Fruit fly (Drosophila melanogaster) whole organism, embryonic: Measurements from ENCODE around the gene bnl.

Source experiments
- Atf-2 ChIP-seq: fragments of 200-800 bp; sonication (Bioruptor generic); optimal IDR thresholded peaks from 2 replicates; lab custom pipeline; 2016; ENCODE audit warnings: missing biosample characterization, missing genetic modification characterization
- BtbVII ChIP-seq: fragments of 200-800 bp; sonication (Bioruptor generic); optimal IDR thresholded peaks from 3 replicates; lab custom pipeline; 2017; ENCODE audit warnings: missing biosample characterization, mild to moderate bottlenecking, missing genetic modification characterization
- Bteb2 ChIP-seq: fragments of 200-800 bp; sonication (Bioruptor generic); optimal IDR thresholded peaks from 2 replicates; lab custom pipeline; 2016; ENCODE audit warnings: missing biosample characterization, missing genetic modification characterization
- CG11085 ChIP-seq: fragments of 200-800 bp; sonication (Bioruptor generic); IDR thresholded peaks from 2 replicates; pipeline ENCODE4 v1.3.6; 2022; ENCODE audit warnings: missing biosample characterization, missing genetic modification characterization
- CG11560 ChIP-seq: fragments of 200-800 bp; sonication (Bioruptor generic); IDR thresholded peaks from 3 replicates; pipeline ENCODE4 v1.3.6; 2022; ENCODE audit warnings: missing biosample characterization, missing genetic modification characterization
- CG13296 ChIP-seq: fragments of 200-800 bp; sonication (Bioruptor generic); optimal IDR thresholded peaks from 3 replicates; lab custom pipeline; 2018; ENCODE audit warnings: missing biosample characterization, mild to moderate bottlenecking, missing genetic modification characterization
- CG13624 ChIP-seq: fragments of 200-800 bp; sonication (Bioruptor generic); optimal IDR thresholded peaks from 2 replicates; lab custom pipeline; 2016; ENCODE audit warnings: missing biosample characterization, missing genetic modification characterization
- CG15073 ChIP-seq: fragments of 200-800 bp; sonication (Bioruptor generic); optimal IDR thresholded peaks from 2 replicates; lab custom pipeline; 2016; ENCODE audit warnings: missing biosample characterization, missing genetic modification characterization
- CG15479 ChIP-seq: fragments of 200-800 bp; sonication (Bioruptor generic); optimal IDR thresholded peaks from 3 replicates; lab custom pipeline; 2019; ENCODE audit warnings: missing biosample characterization, mild to moderate bottlenecking, missing genetic modification characterization, moderate library complexity
- CG1603 ChIP-seq: fragments of 200-800 bp; sonication (Bioruptor generic); optimal IDR thresholded peaks from 2 replicates; lab custom pipeline; 2019; ENCODE audit warnings: missing biosample characterization, mild to moderate bottlenecking, missing genetic modification characterization, moderate library complexity
- CG17612 ChIP-seq: fragments of 200-800 bp; sonication (Bioruptor generic); IDR thresholded peaks from 2 replicates; pipeline ENCODE4 v1.3.6; 2022; ENCODE audit warnings: missing biosample characterization, missing genetic modification characterization
- CG1832 ChIP-seq: fragments of 200-800 bp; sonication (Bioruptor generic); optimal IDR thresholded peaks from 2 replicates; lab custom pipeline; 2017; ENCODE audit warnings: missing biosample characterization, mild to moderate bottlenecking, missing genetic modification characterization, inconsistent platforms
- CG2712 ChIP-seq: fragments of 200-800 bp; optimal IDR thresholded peaks from 3 replicates; lab custom pipeline; 2019; ENCODE audit warnings: missing biosample characterization, mild to moderate bottlenecking, missing genetic modification characterization, moderate library complexity
- CG3281 ChIP-seq: fragments of 200-800 bp; sonication (Bioruptor generic); optimal IDR thresholded peaks from 3 replicates; lab custom pipeline; 2017; ENCODE audit warnings: missing biosample characterization, mild to moderate bottlenecking, missing genetic modification characterization
- CG33213 ChIP-seq: fragments of 200-800 bp; sonication (Bioruptor generic); optimal IDR thresholded peaks from 3 replicates; lab custom pipeline; 2016; ENCODE audit warnings: missing biosample characterization, missing genetic modification characterization
- CG7357 ChIP-seq: fragments of 200-800 bp; sonication (Bioruptor generic); IDR thresholded peaks from 3 replicates; pipeline ENCODE4 v1.3.6; 2022; ENCODE audit warnings: missing biosample characterization, missing genetic modification characterization
- CG7928 ChIP-seq: fragments of 200-800 bp; sonication (Bioruptor generic); optimal IDR thresholded peaks from 2 replicates; lab custom pipeline; 2017; ENCODE audit warnings: missing biosample characterization, mild to moderate bottlenecking, missing genetic modification characterization
- CG8281 ChIP-seq: fragments of 200-800 bp; sonication (Bioruptor generic); optimal IDR thresholded peaks from 2 replicates; lab custom pipeline; 2018; ENCODE audit warnings: missing biosample characterization, mild to moderate bottlenecking, missing genetic modification characterization, moderate library complexity
- CG9727 ChIP-seq: fragments of 200-800 bp; sonication (Bioruptor generic); optimal IDR thresholded peaks from 3 replicates; lab custom pipeline; 2017; ENCODE audit warnings: missing biosample characterization, mild to moderate bottlenecking, missing genetic modification characterization
- CTCF ChIP-seq: fragments of 200-800 bp; sonication (Bioruptor generic); optimal IDR thresholded peaks from 2 replicates; lab custom pipeline; 2017; ENCODE audit warnings: missing biosample characterization, mild to moderate bottlenecking, missing genetic modification characterization, moderate library complexity
- CrebB ChIP-seq: fragments of 200-800 bp; sonication (Bioruptor generic); optimal IDR thresholded peaks from 3 replicates; lab custom pipeline; 2018; ENCODE audit warnings: missing biosample characterization, mild to moderate bottlenecking, missing genetic modification characterization
- E2f2 ChIP-seq: fragments of 200-800 bp; sonication (Bioruptor generic); IDR thresholded peaks from 2 replicates; pipeline ENCODE4 v1.3.6; 2022; ENCODE audit warnings: missing biosample characterization, missing genetic modification characterization
- Gsc ChIP-seq: fragments of 200-800 bp; sonication (Bioruptor generic); IDR thresholded peaks from 2 replicates; pipeline ENCODE4 v1.3.6; 2022; ENCODE audit warnings: missing biosample characterization, missing genetic modification characterization
- Hand ChIP-seq: fragments of 200-800 bp; sonication (Bioruptor generic); optimal IDR thresholded peaks from 2 replicates; lab custom pipeline; 2017; ENCODE audit warnings: mild to moderate bottlenecking, missing biosample characterization, missing genetic modification reagents, missing genetic modification characterization
- Hmx ChIP-seq: fragments of 200-800 bp; sonication (Bioruptor generic); optimal IDR thresholded peaks from 2 replicates; lab custom pipeline; 2016; ENCODE audit warnings: missing biosample characterization, missing genetic modification characterization
- Jarid2 ChIP-seq: fragments of 200-800 bp; sonication (Bioruptor generic); optimal IDR thresholded peaks from 3 replicates; lab custom pipeline; 2017; ENCODE audit warnings: mild to moderate bottlenecking, missing biosample characterization, missing genetic modification reagents, missing genetic modification characterization
- Kr ChIP-seq: fragments of 200-800 bp; sonication (Bioruptor generic); optimal IDR thresholded peaks from 2 replicates; lab custom pipeline; 2017; ENCODE audit warnings: missing biosample characterization, mild to moderate bottlenecking, missing genetic modification characterization
- NC2β ChIP-seq: fragments of 200-800 bp; sonication (Bioruptor generic); optimal IDR thresholded peaks from 2 replicates; lab custom pipeline; 2016; ENCODE audit warnings: missing biosample characterization, missing genetic modification characterization
- NFAT ChIP-seq: fragments of 200-800 bp; sonication (Bioruptor generic); IDR thresholded peaks from 2 replicates; pipeline ENCODE4 v1.3.6; 2022; ENCODE audit warnings: missing biosample characterization, missing genetic modification characterization
- Nf-YC ChIP-seq: fragments of 200-800 bp; optimal IDR thresholded peaks from 3 replicates; lab custom pipeline; 2019; ENCODE audit warnings: missing biosample characterization, mild to moderate bottlenecking, missing genetic modification characterization, moderate library complexity
- Side ChIP-seq: fragments of 200-800 bp; sonication (Bioruptor generic); optimal IDR thresholded peaks from 2 replicates; lab custom pipeline; 2016; ENCODE audit warnings: missing biosample characterization, missing genetic modification characterization
- Sin3A ChIP-seq: fragments of >200 bp; optimal IDR thresholded peaks from 2 replicates; lab custom pipeline; 2018
- Xbp1 ChIP-seq: fragments of 200-800 bp; sonication (Bioruptor generic); optimal IDR thresholded peaks from 3 replicates; lab custom pipeline; 2016; ENCODE audit warnings: missing biosample characterization, mild to moderate bottlenecking, missing genetic modification characterization
- amos ChIP-seq: fragments of 200-800 bp; sonication (Bioruptor generic); IDR thresholded peaks from 2 replicates; pipeline ENCODE4 v1.3.6; 2022; ENCODE audit warnings: missing biosample characterization, missing genetic modification characterization; ENCODE audit not compliant: partially characterized antibody
- corto ChIP-seq: fragments of 200-800 bp; sonication (Bioruptor generic); optimal IDR thresholded peaks from 2 replicates; lab custom pipeline; 2016; ENCODE audit warnings: missing biosample characterization, mild to moderate bottlenecking, missing genetic modification characterization, moderate library complexity
- da ChIP-seq: fragments of 200-800 bp; sonication (Bioruptor generic); optimal IDR thresholded peaks from 2 replicates; lab custom pipeline; 2016; ENCODE audit warnings: missing biosample characterization, missing genetic modification characterization
- dati ChIP-seq: fragments of 200-800 bp; sonication (Bioruptor generic); IDR thresholded peaks from 2 replicates; pipeline ENCODE4 v1.3.6; 2022; ENCODE audit warnings: missing biosample characterization, missing genetic modification characterization
- ftz-f1 ChIP-seq: fragments of 200-800 bp; sonication (Bioruptor generic); optimal IDR thresholded peaks from 2 replicates; lab custom pipeline; 2016; ENCODE audit warnings: missing biosample characterization, missing genetic modification characterization
- gcm2 ChIP-seq: fragments of 200-800 bp; sonication (Bioruptor generic); optimal IDR thresholded peaks from 2 replicates; lab custom pipeline; 2016; ENCODE audit warnings: missing biosample characterization, missing genetic modification characterization
- gem ChIP-seq: fragments of 200-800 bp; sonication (Bioruptor generic); optimal IDR thresholded peaks from 2 replicates; lab custom pipeline; 2019; ENCODE audit warnings: missing biosample characterization, mild to moderate bottlenecking, missing genetic modification characterization, moderate library complexity
- gsb ChIP-seq: fragments of 200-800 bp; sonication (Bioruptor generic); IDR thresholded peaks from 2 replicates; pipeline ENCODE4 v1.3.6; 2022; ENCODE audit warnings: missing biosample characterization, missing genetic modification characterization
- h ChIP-seq: fragments of >200 bp; optimal IDR thresholded peaks from 2 replicates; lab custom pipeline; 2017
- inv ChIP-seq: fragments of 200-800 bp; sonication (Bioruptor generic); IDR thresholded peaks from 2 replicates; pipeline ENCODE4 v1.3.6; 2022; ENCODE audit warnings: missing biosample characterization, missing genetic modification characterization; ENCODE audit not compliant: partially characterized antibody
- ken ChIP-seq: fragments of 200-800 bp; sonication (Bioruptor generic); IDR thresholded peaks from 3 replicates; pipeline ENCODE4 v1.3.6; 2022; ENCODE audit warnings: missing biosample characterization, missing genetic modification characterization
- klu ChIP-seq: fragments of 200-800 bp; sonication (Bioruptor generic); IDR thresholded peaks from 2 replicates; pipeline ENCODE4 v1.3.6; 2022; ENCODE audit warnings: missing biosample characterization, missing genetic modification characterization
- lab ChIP-seq: fragments of 200-800 bp; sonication (Bioruptor generic); optimal IDR thresholded peaks from 3 replicates; lab custom pipeline; 2017; ENCODE audit warnings: missing biosample characterization, missing genetic modification characterization, mild to moderate bottlenecking, moderate library complexity, missing genetic modification reagents
- nerfin-1 ChIP-seq: fragments of 200-800 bp; sonication (Bioruptor generic); optimal IDR thresholded peaks from 3 replicates; lab custom pipeline; 2019; ENCODE audit warnings: missing biosample characterization, mild to moderate bottlenecking, missing genetic modification characterization, moderate library complexity
- pfk ChIP-seq: fragments of 200-800 bp; sonication (Bioruptor generic); optimal IDR thresholded peaks from 2 replicates; lab custom pipeline; 2018; ENCODE audit warnings: missing biosample characterization, mild to moderate bottlenecking, missing genetic modification characterization, moderate library complexity
- pros ChIP-seq: fragments of 200-800 bp; sonication (Bioruptor generic); optimal IDR thresholded peaks from 3 replicates; lab custom pipeline; 2019; ENCODE audit warnings: missing biosample characterization, mild to moderate bottlenecking, missing genetic modification characterization, moderate library complexity
- pzg ChIP-seq: fragments of 200-800 bp; sonication (Bioruptor generic); optimal IDR thresholded peaks from 3 replicates; lab custom pipeline; 2018; ENCODE audit warnings: missing biosample characterization, mild to moderate bottlenecking, missing genetic modification characterization, moderate library complexity
- row ChIP-seq: fragments of 200-800 bp; sonication (Bioruptor generic); IDR thresholded peaks from 3 replicates; pipeline ENCODE4 v1.3.6; 2022; ENCODE audit warnings: missing biosample characterization, missing genetic modification characterization
- sr ChIP-seq: fragments of 200-800 bp; sonication (Bioruptor generic); IDR thresholded peaks from 3 replicates; pipeline ENCODE4 v1.3.6; 2022; ENCODE audit warnings: missing biosample characterization, missing genetic modification characterization
- usp ChIP-seq: fragments of >200 bp; optimal IDR thresholded peaks from 2 replicates; lab custom pipeline; 2017; ENCODE audit warnings: missing biosample characterization, missing genetic modification characterization

The bnl gene

dm6 chr3R:19836687-19837086, at the start of gene bnl (continued):
- TF ChIP-seq gsb (GFP tag; lab: Robert Waterston, UW) (peak; percentile 51; the same call in 1 of the 2 replicates), nerfin-1 (tag; lab: Kevin White, UChicago) (peak; percentile 34), CG2712 (tag; lab: Kevin White, UChicago) (peak; percentile 50), CG33213 (peak; percentile 18), CG1603 (tag; lab: Kevin White, UChicago) (peak; percentile 38), CG7357 (GFP tag; lab: Robert Waterston, UW) (0 out of 3 replicates have a peak, but pooled peaks have one; percentile 20), corto (no peak), pros (peak; percentile 49), ftz-f1 (GFP tag; lab: Kevin White, UChicago) (peak; percentile 81), BtbVII (GFP tag; lab: Kevin White, UChicago) (peak; percentile 38), amos (GFP tag; lab: Robert Waterston, UW) (peak; percentile 62), CG1832 (peak; percentile 94), NC2β (GFP tag; lab: Kevin White, UChicago) (peak; percentile 14), Gsc (GFP tag; lab: Robert Waterston, UW) (no peak), dati (GFP tag; lab: Robert Waterston, UW) (no peak), ken (peak; percentile 40; the same call in 1 of the 3 replicates), gem (tag; lab: Kevin White, UChicago) (no peak), CG17612 (GFP tag; lab: Robert Waterston, UW) (no peak), CG15073 (no peak), CG3281 (GFP tag; lab: Kevin White, UChicago) (peak; percentile 64), CG9727 (GFP tag; lab: Kevin White, UChicago) (peak; percentile 53), CTCF (no peak), CG15479 (GFP tag; lab: Kevin White, UChicago) (peak; percentile 67), Jarid2 (peak; percentile 99), Bteb2 (GFP tag; lab: Kevin White, UChicago) (no peak), usp (no peak), klu (peak; percentile 57; the same call in 1 of the 2 replicates), Side (GFP tag; lab: Kevin White, UChicago) (peak; percentile 56), gcm2 (GFP tag; lab: Kevin White, UChicago) (no peak), CG13624 (GFP tag; lab: Kevin White, UChicago) (peak; percentile 24), CrebB (tag; lab: Kevin White, UChicago) (peak; percentile 69), Xbp1 (GFP tag; lab: Kevin White, UChicago) (peak; percentile 16), NFAT (GFP tag; lab: Robert Waterston, UW) (no peak; the same call in 1 of the 2 replicates), pzg (GFP tag; lab: Kevin White, UChicago) (peak; percentile 2), Sin3A (lab: Kevin White, UChicago) (no peak), sr (peak; percentile 96), h (no peak), da (GFP tag; lab: Kevin White, UChicago) (no peak), CG11560 (tag; lab: Robert Waterston, UW) (no peak), Hand (peak; percentile 6), CG8281 (no peak), row (GFP tag; lab: Robert Waterston, UW) (no peak; the same call in 2 of the 3 replicates), Nf-YC (tag; lab: Kevin White, UChicago) (peak; percentile 64), CG11085 (GFP tag; lab: Robert Waterston, UW) (no peak), E2f2 (GFP tag; lab: Robert Waterston, UW) (peak; percentile 54), inv (peak; percentile 8; the same call in 1 of the 2 replicates), CG7928 (no peak), pfk (GFP tag; lab: Kevin White, UChicago) (peak; percentile 49), lab (GFP tag; lab: Kevin White, UChicago) (peak; percentile 75), Hmx (no peak), Atf-2 (GFP tag; lab: Kevin White, UChicago) (peak; percentile 31), Kr (GFP tag; lab: Kevin White, UChicago) (peak; percentile 55), CG13296 (GFP tag; lab: Kevin White, UChicago) (peak; percentile 45)
